Worm (Caenorhabditis elegans): ENCODE data around the gene glb-23.

DNA sequence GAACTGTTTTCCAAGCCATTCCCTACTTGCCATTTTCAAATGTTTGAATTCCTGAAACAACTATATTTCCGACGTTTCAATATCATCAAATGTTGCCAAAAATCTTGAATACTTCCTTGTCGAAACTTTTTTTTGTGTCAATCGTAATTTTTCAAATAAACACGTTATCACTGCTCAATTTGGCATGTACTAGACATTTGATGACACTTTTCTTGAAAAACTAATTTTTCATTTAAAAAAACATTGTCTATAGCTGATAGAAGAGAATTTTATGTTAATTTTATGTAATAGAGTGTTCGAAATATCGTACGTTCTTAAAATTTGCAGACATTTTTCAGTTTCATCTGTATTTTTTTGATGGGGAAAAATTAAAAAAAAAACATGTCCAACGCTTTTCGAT, 36.5 kb downstream of the glb-23 start:
- no peak for TF ChIP-seq sea-2 (GFP tag; optimal IDR thresholded peaks at IDR 0.05)
- TF ChIP-seq fkh-10 (GFP tag; optimal IDR thresholded peaks at IDR 0.05), result no peak
- no peak for TF ChIP-seq ztf-11 (tag; optimal IDR thresholded peaks at IDR 0.05)
- TF ChIP-seq unc-62 (GFP tag; optimal IDR thresholded peaks at IDR 0.05), result no peak
